Worm (Caenorhabditis elegans) whole organism, L3 larva: ENCODE measurements around the gene ZK418.11.

ENCODE experiments used
- R02D3.7 ChIP-seq: fragments of 150-350 bp; optimal IDR thresholded peaks from 2 replicates; lab custom pipeline; 2014; ENCODE audit warnings: missing biosample characterization, missing genetic modification characterization
- ZK546.5 ChIP-seq: sonication (generic microtip); optimal IDR thresholded peaks from 2 replicates; lab custom pipeline; 2017; ENCODE audit warnings: missing biosample characterization, missing genetic modification characterization
- aly-2 ChIP-seq: fragments of 150-350 bp; optimal IDR thresholded peaks from 2 replicates; lab custom pipeline; 2014; ENCODE audit warnings: missing biosample characterization, missing genetic modification characterization
- ceh-16 ChIP-seq: sonication (generic microtip); optimal IDR thresholded peaks from 2 replicates; lab custom pipeline; 2017; ENCODE audit warnings: missing biosample characterization, missing genetic modification characterization
- ceh-28 ChIP-seq: fragments of 150-350 bp; optimal IDR thresholded peaks from 2 replicates; lab custom pipeline; 2014; ENCODE audit warnings: missing biosample characterization, missing genetic modification reagents, missing genetic modification characterization
- ceh-82 ChIP-seq: fragments of 150-350 bp; optimal IDR thresholded peaks from 2 replicates; lab custom pipeline; 2014; ENCODE audit warnings: missing biosample characterization, missing genetic modification characterization
- ceh-9 ChIP-seq: sonication (generic microtip); optimal IDR thresholded peaks from 2 replicates; lab custom pipeline; 2018; ENCODE audit warnings: missing biosample characterization, missing genetic modification characterization
- daf-12 ChIP-seq: fragments of 150-350 bp; optimal IDR thresholded peaks from 2 replicates; lab custom pipeline; 2014; ENCODE audit warnings: missing biosample characterization, missing genetic modification reagents, missing genetic modification characterization
- egl-27 ChIP-seq: sonication (generic microtip); optimal IDR thresholded peaks from 4 replicates; lab custom pipeline; 2017; ENCODE audit warnings: missing biosample characterization, missing genetic modification reagents, missing genetic modification characterization
- egl-5 ChIP-seq: fragments of 150-350 bp; optimal IDR thresholded peaks from 2 replicates; lab custom pipeline; 2017; ENCODE audit warnings: missing biosample characterization, missing genetic modification reagents, missing genetic modification characterization, inconsistent platforms
- elt-1 ChIP-seq: fragments of 150-350 bp; optimal IDR thresholded peaks from 2 replicates; lab custom pipeline; 2014; ENCODE audit warnings: missing biosample characterization, missing genetic modification characterization
- elt-2 ChIP-seq: sonication (generic microtip); optimal IDR thresholded peaks from 2 replicates; lab custom pipeline; 2016; ENCODE audit warnings: missing genetic modification reagents, mild to moderate bottlenecking, missing genetic modification characterization, missing compliant biosample characterization
- elt-3 ChIP-seq, 3 experiments: fragments of 150-350 bp in 1 of 3; sonication (generic microtip) in 2 of 3; optimal IDR thresholded peaks; 2 replicates in 2 of 3; 4 replicates in 1 of 3; lab custom pipeline; 2014 to 2017; ENCODE audit warnings: missing biosample characterization in 3 of 3, missing genetic modification characterization in 3 of 3
- eor-1 ChIP-seq, 2 experiments: fragments of 150-350 bp; optimal IDR thresholded peaks; 2 replicates each; lab custom pipeline; 2014 to 2018; ENCODE audit warnings: missing biosample characterization in 2 of 2, missing genetic modification characterization in 2 of 2
- fkh-10 ChIP-seq: sonication (generic microtip); optimal IDR thresholded peaks from 2 replicates; lab custom pipeline; 2017; ENCODE audit warnings: missing biosample characterization, missing genetic modification reagents, missing genetic modification characterization
- fkh-2 ChIP-seq: fragments of 150-350 bp; optimal IDR thresholded peaks from 2 replicates; lab custom pipeline; 2014; ENCODE audit warnings: missing biosample characterization, missing genetic modification reagents, missing genetic modification characterization
- fos-1 ChIP-seq: fragments of 150-350 bp; optimal IDR thresholded peaks from 2 replicates; lab custom pipeline; 2014; ENCODE audit warnings: missing biosample characterization, missing genetic modification characterization
- hmg-11 ChIP-seq: sonication (generic microtip); optimal IDR thresholded peaks from 2 replicates; lab custom pipeline; 2016; ENCODE audit warnings: missing genetic modification characterization, missing compliant biosample characterization
- jun-1 ChIP-seq: fragments of 150-350 bp; optimal IDR thresholded peaks from 2 replicates; lab custom pipeline; 2014; ENCODE audit warnings: missing biosample characterization, missing genetic modification reagents, missing genetic modification characterization
- lin-15B ChIP-seq: fragments of 150-350 bp; optimal IDR thresholded peaks from 2 replicates; lab custom pipeline; 2014; ENCODE audit warnings: missing biosample characterization, missing genetic modification characterization
- lsy-12 ChIP-seq: sonication (generic microtip); optimal IDR thresholded peaks from 2 replicates; lab custom pipeline; 2016; ENCODE audit warnings: mild to moderate bottlenecking, missing genetic modification characterization, missing compliant biosample characterization
- mml-1 ChIP-seq: fragments of 150-350 bp; sonication (generic microtip); optimal IDR thresholded peaks from 3 replicates; lab custom pipeline; 2014; ENCODE audit warnings: missing biosample characterization, missing genetic modification characterization
- nfya-1 ChIP-seq: sonication (generic microtip); optimal IDR thresholded peaks from 2 replicates; lab custom pipeline; 2017; ENCODE audit warnings: missing genetic modification characterization, mild to moderate bottlenecking, missing compliant biosample characterization, antibody characterized with exemption, moderate library complexity; ENCODE audit not compliant: insufficient read depth
- nhr-11 ChIP-seq: fragments of 150-350 bp; optimal IDR thresholded peaks from 2 replicates; lab custom pipeline; 2014; ENCODE audit warnings: missing biosample characterization, missing genetic modification characterization
- nhr-12 ChIP-seq: fragments of 150-350 bp; optimal IDR thresholded peaks from 2 replicates; lab custom pipeline; 2014; ENCODE audit warnings: missing biosample characterization, missing genetic modification characterization
- nhr-28 ChIP-seq: fragments of 150-350 bp; optimal IDR thresholded peaks from 2 replicates; lab custom pipeline; 2014; ENCODE audit warnings: missing biosample characterization, missing genetic modification characterization
- nhr-43 ChIP-seq: sonication (generic microtip); optimal IDR thresholded peaks from 2 replicates; lab custom pipeline; 2016; ENCODE audit warnings: mild to moderate bottlenecking, missing genetic modification characterization, missing compliant biosample characterization; ENCODE audit not compliant: poor library complexity, severe bottlenecking
- nhr-67 ChIP-seq: fragments of 150-350 bp; optimal IDR thresholded peaks from 2 replicates; lab custom pipeline; 2014; ENCODE audit warnings: missing biosample characterization, missing genetic modification characterization
- nhr-76 ChIP-seq: fragments of 150-350 bp; sonication (generic microtip); optimal IDR thresholded peaks from 5 replicates; lab custom pipeline; 2014; ENCODE audit warnings: missing biosample characterization, missing genetic modification characterization
- nhr-77 ChIP-seq: fragments of 150-350 bp; optimal IDR thresholded peaks from 2 replicates; lab custom pipeline; 2014; ENCODE audit warnings: missing biosample characterization, missing genetic modification characterization
- pha-4 ChIP-seq: fragments of 150-350 bp; optimal IDR thresholded peaks from 2 replicates; lab custom pipeline; 2014; ENCODE audit warnings: missing biosample characterization, missing genetic modification reagents, missing genetic modification characterization
- pqm-1 ChIP-seq: fragments of 150-350 bp; optimal IDR thresholded peaks from 2 replicates; lab custom pipeline; 2017; ENCODE audit warnings: missing biosample characterization, missing genetic modification characterization, inconsistent platforms
- sea-2 ChIP-seq: fragments of 150-350 bp; sonication (generic microtip); optimal IDR thresholded peaks from 4 replicates; lab custom pipeline; 2014; ENCODE audit warnings: missing biosample characterization, missing genetic modification reagents, missing genetic modification characterization
- skn-1 ChIP-seq: fragments of 150-350 bp; optimal IDR thresholded peaks from 2 replicates; lab custom pipeline; 2014; ENCODE audit warnings: missing biosample characterization, missing genetic modification characterization
- snpc-4 ChIP-seq: fragments of 150-350 bp; optimal IDR thresholded peaks from 2 replicates; lab custom pipeline; 2014; ENCODE audit warnings: missing biosample characterization, missing genetic modification characterization
- tbx-2 ChIP-seq: sonication (generic microtip); optimal IDR thresholded peaks from 2 replicates; lab custom pipeline; 2016; ENCODE audit warnings: mild to moderate bottlenecking, missing genetic modification characterization, missing compliant biosample characterization
- unc-39 ChIP-seq: sonication (generic microtip); optimal IDR thresholded peaks from 4 replicates; lab custom pipeline; 2017; ENCODE audit warnings: missing biosample characterization, missing genetic modification characterization
- unc-62 ChIP-seq: fragments of 150-350 bp; sonication (generic microtip); optimal IDR thresholded peaks from 4 replicates; lab custom pipeline; 2014; ENCODE audit warnings: missing biosample characterization, missing genetic modification reagents, missing genetic modification characterization
- zag-1 ChIP-seq: fragments of 150-350 bp; optimal IDR thresholded peaks from 2 replicates; lab custom pipeline; 2014; ENCODE audit warnings: missing biosample characterization, missing genetic modification characterization
- ztf-11 ChIP-seq: fragments of 150-350 bp; optimal IDR thresholded peaks from 2 replicates; lab custom pipeline; 2014; ENCODE audit warnings: missing biosample characterization, missing genetic modification characterization
- ztf-4 ChIP-seq: fragments of 150-350 bp; optimal IDR thresholded peaks from 2 replicates; lab custom pipeline; 2014; ENCODE audit warnings: missing biosample characterization, missing genetic modification characterization

ZK418.11 gene

ce11 chrIII:7106854-7107253 lies 6.8 kb downstream of the ZK418.11 start:
- TF ChIP-seq ztf-11 (tag; lab: Kevin White, UChicago), result no peak
- TF ChIP-seq ZK546.5 (tag; lab: Kevin White, UChicago), result no peak
- peak; percentile 72 for TF ChIP-seq elt-2 (tag; lab: Kevin White, UChicago)
- peak; percentile 55 for TF ChIP-seq pqm-1 (tag; lab: Kevin White, UChicago)

ce11 chrIII:7107965-7108364 lies 7.9 kb downstream of the ZK418.11 start, which contains the start of gene odd-1:
Gene odd-1 (plus strand): TSS chrIII:7108313.
- peak; percentile 59 for TF ChIP-seq pqm-1 (tag; lab: Kevin White, UChicago)
- no peak for TF ChIP-seq ceh-16
- peak; percentile 17 for TF ChIP-seq pha-4
- TF ChIP-seq elt-2 (tag; lab: Kevin White, UChicago), result peak; percentile 77

ce11 chrIII:7111793-7112192 lies 11.7 kb downstream of the ZK418.11 start, which contains the start of gene B0280.7:
Gene B0280.7 (minus strand): TSS chrIII:7111893.
- TF ChIP-seq fkh-10 (GFP tag; lab: Kevin White, UChicago) (no peak), elt-3 (tag; optimal IDR thresholded peaks at IDR 0.05; lab: Kevin White, UChicago) (no peak), pha-4 (no peak)

ce11 chrIII:7112285-7112684 lies 12.2 kb downstream of the ZK418.11 start:
- no peak for TF ChIP-seq nhr-76 (tag; lab: Kevin White, UChicago)
- no peak for TF ChIP-seq lin-15B (tag; lab: Kevin White, UChicago)
- no peak for TF ChIP-seq hmg-11 (tag; lab: Kevin White, UChicago)

- TF ChIP-seq nhr-11, result peak; percentile 77
- no peak for TF ChIP-seq nhr-76 (tag; lab: Kevin White, UChicago)
These were observed 14.9 kb downstream of the ZK418.11 start, which contains the start of gene nhr-10 for ce11 chrIII:7114952-7115488. Gene nhr-10 (minus strand): TSS chrIII:7115438.

- no peak for TF ChIP-seq eor-1 (tag; optimal IDR thresholded peaks at IDR 0.05; lab: Kevin White, UChicago)
- peak; percentile 45 for TF ChIP-seq elt-1 (tag; lab: Kevin White, UChicago)
- no peak for TF ChIP-seq tbx-2 (tag; lab: Kevin White, UChicago)
- no peak for TF ChIP-seq nhr-12 (tag; lab: Kevin White, UChicago)
- TF ChIP-seq fos-1 (tag; lab: Kevin White, UChicago), result no peak
- TF ChIP-seq jun-1, result peak; percentile 76
- TF ChIP-seq egl-27 (tag; lab: Kevin White, UChicago), result peak; percentile 87
- TF ChIP-seq nhr-43, result peak; percentile 59
- no peak for TF ChIP-seq nhr-77 (tag; lab: Kevin White, UChicago)
- no peak for TF ChIP-seq mml-1 (tag; lab: Kevin White, UChicago)
- TF ChIP-seq skn-1 (tag; lab: Kevin White, UChicago), result peak; percentile 71
- TF ChIP-seq lsy-12, result peak; percentile 3
- TF ChIP-seq pha-4, result peak; percentile 89
- TF ChIP-seq ceh-16, result no peak
- no peak for TF ChIP-seq ceh-82 (tag; lab: Kevin White, UChicago)
- TF ChIP-seq unc-62 (GFP tag; lab: Kevin White, UChicago), result no peak
- TF ChIP-seq daf-12, result no peak
- TF ChIP-seq nhr-67 (tag; lab: Kevin White, UChicago), result no peak
- TF ChIP-seq ztf-4 (tag; lab: Kevin White, UChicago), result no peak
- no peak for TF ChIP-seq ceh-9 (tag; lab: Kevin White, UChicago)
- TF ChIP-seq aly-2 (tag; lab: Kevin White, UChicago), result no peak
- TF ChIP-seq zag-1, result no peak
- TF ChIP-seq ZK546.5 (tag; lab: Kevin White, UChicago), result no peak
- TF ChIP-seq hmg-11 (tag; lab: Kevin White, UChicago), result peak; percentile 28
- peak; percentile 74 for TF ChIP-seq pqm-1 (tag; lab: Kevin White, UChicago)
- no peak for TF ChIP-seq R02D3.7 (tag; lab: Kevin White, UChicago)
- TF ChIP-seq sea-2 (GFP tag; lab: Kevin White, UChicago), result no peak
- TF ChIP-seq nfya-1 (tag; lab: Kevin White, UChicago), result peak; percentile 73
- no peak for TF ChIP-seq nhr-28 (tag; lab: Kevin White, UChicago)
- no peak for TF ChIP-seq nhr-76 (tag; lab: Kevin White, UChicago)
- TF ChIP-seq unc-39 (tag; lab: Kevin White, UChicago), result no peak
- TF ChIP-seq egl-5 (tag; lab: Kevin White, UChicago), result no peak
- peak; percentile 41 for TF ChIP-seq ceh-28 (tag; lab: Kevin White, UChicago)
- no peak for TF ChIP-seq fkh-10 (GFP tag; lab: Kevin White, UChicago)
- peak; percentile 45 for TF ChIP-seq snpc-4 (tag; lab: Kevin White, UChicago)
- no peak for TF ChIP-seq fkh-2 (tag; lab: Kevin White, UChicago)
These were observed 16.6 kb downstream of the ZK418.11 start for ce11 chrIII:7116615-7117252.
